Worm (Caenorhabditis elegans): ENCODE data around the gene B0432.9.

DNA sequence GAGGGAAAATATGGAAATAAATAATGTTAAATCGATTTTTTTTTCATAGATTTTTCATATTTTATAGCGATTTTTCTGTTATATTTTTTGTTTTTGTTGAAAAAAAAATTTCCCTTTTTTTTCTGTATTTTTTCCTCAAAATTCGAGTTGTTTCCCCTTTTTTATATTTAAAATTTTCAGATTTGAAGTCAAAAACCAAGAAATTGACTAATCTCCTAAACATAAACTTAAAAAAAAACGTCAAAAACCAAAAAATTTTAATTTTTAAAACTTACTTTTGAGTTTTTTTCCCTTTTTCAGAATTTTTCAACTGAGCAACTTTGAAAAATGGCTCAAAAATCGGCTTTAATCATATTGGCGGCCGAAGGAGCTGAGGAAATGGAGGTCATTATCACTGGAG, 6.8 kb upstream of the B0432.9 start, which contains the start of gene djr-1.1:
- no peak for TF ChIP-seq ama-1 (optimal IDR thresholded peaks at IDR 0.05)
- TF ChIP-seq nhr-11 (tag; optimal IDR thresholded peaks at IDR 0.05), result no peak
- TF ChIP-seq egl-27 (tag; optimal IDR thresholded peaks at IDR 0.05), result no peak
- TF ChIP-seq daf-12 (tag; optimal IDR thresholded peaks at IDR 0.05), result no peak
- TF ChIP-seq elt-3 (tag; optimal IDR thresholded peaks at IDR 0.05), result no peak
- TF ChIP-seq pha-4 (tag; optimal IDR thresholded peaks at IDR 0.05), result no peak
